Fruit fly (Drosophila melanogaster): ENCODE measurements around the gene CG6999.

- TF ChIP-seq Dfd (GFP tag; optimal IDR thresholded peaks at IDR 0.05) (no peak), pan (optimal IDR thresholded peaks at IDR 0.05) (no peak)
These were observed 41.3 kb downstream of the CG6999 start for dm6 chrX:9129436-9129835.

Data from whole organism, wandering third instar larva.